Fruit fly (Drosophila melanogaster) whole organism, embryonic: ENCODE measurements around the gene blp.

Experiments used
- BEAF-32 ChIP-seq: fragments of 200-800 bp; sonication (Bioruptor generic); optimal IDR thresholded peaks from 3 replicates; lab custom pipeline; 2017; ENCODE audit warnings: missing biosample characterization, missing genetic modification characterization, mild to moderate bottlenecking, moderate library complexity, missing genetic modification reagents
- CG11093 ChIP-seq: fragments of 200-800 bp; sonication (Bioruptor generic); IDR thresholded peaks from 3 replicates; pipeline ENCODE4 v1.3.6; 2022; ENCODE audit warnings: missing biosample characterization, missing genetic modification characterization
- CG12155 ChIP-seq: fragments of 200-800 bp; sonication (Bioruptor generic); optimal IDR thresholded peaks from 3 replicates; lab custom pipeline; 2016; ENCODE audit warnings: missing biosample characterization, missing genetic modification characterization
- CG15601 ChIP-seq: fragments of 200-800 bp; sonication (Bioruptor generic); optimal IDR thresholded peaks from 3 replicates; lab custom pipeline; 2019; ENCODE audit warnings: missing biosample characterization, mild to moderate bottlenecking, missing genetic modification characterization, moderate library complexity
- CG1603 ChIP-seq: fragments of 200-800 bp; sonication (Bioruptor generic); optimal IDR thresholded peaks from 2 replicates; lab custom pipeline; 2019; ENCODE audit warnings: missing biosample characterization, mild to moderate bottlenecking, missing genetic modification characterization, moderate library complexity
- CG17186 ChIP-seq: fragments of 200-800 bp; sonication (Bioruptor generic); optimal IDR thresholded peaks from 3 replicates; lab custom pipeline; 2017; ENCODE audit warnings: missing biosample characterization, missing genetic modification reagents, missing genetic modification characterization
- CG18619 ChIP-seq: fragments of 200-800 bp; sonication (Bioruptor generic); optimal IDR thresholded peaks from 3 replicates; lab custom pipeline; 2017; ENCODE audit warnings: missing biosample characterization, mild to moderate bottlenecking, missing genetic modification characterization
- CG2120 ChIP-seq: fragments of 200-800 bp; sonication (Bioruptor generic); optimal IDR thresholded peaks from 3 replicates; lab custom pipeline; 2016; ENCODE audit warnings: missing biosample characterization, missing genetic modification characterization
- CG30403 ChIP-seq: fragments of 200-800 bp; sonication (Bioruptor generic); optimal IDR thresholded peaks from 3 replicates; lab custom pipeline; 2016; ENCODE audit warnings: missing biosample characterization, missing genetic modification characterization
- CG3065 ChIP-seq: fragments of 200-800 bp; sonication (Bioruptor generic); optimal IDR thresholded peaks from 2 replicates; lab custom pipeline; 2016; ENCODE audit warnings: missing biosample characterization, missing genetic modification characterization
- CG3847 ChIP-seq: fragments of 200-800 bp; sonication (Bioruptor generic); IDR thresholded peaks from 2 replicates; pipeline ENCODE4 v1.3.6; 2022; ENCODE audit warnings: missing biosample characterization, missing genetic modification characterization
- CG6254 ChIP-seq: fragments of 200-800 bp; sonication (Bioruptor generic); optimal IDR thresholded peaks from 3 replicates; lab custom pipeline; 2017; ENCODE audit warnings: mild to moderate bottlenecking, missing biosample characterization, missing genetic modification reagents, missing genetic modification characterization
- CG7745 ChIP-seq: fragments of 200-800 bp; sonication (Bioruptor generic); optimal IDR thresholded peaks from 2 replicates; lab custom pipeline; 2018; ENCODE audit warnings: missing biosample characterization, mild to moderate bottlenecking, missing genetic modification characterization, moderate library complexity
- Dad ChIP-seq: fragments of 200-800 bp; sonication (Bioruptor generic); optimal IDR thresholded peaks from 3 replicates; lab custom pipeline; 2016; ENCODE audit warnings: missing biosample characterization, missing genetic modification characterization
- E2f2 ChIP-seq: fragments of 200-800 bp; sonication (Bioruptor generic); IDR thresholded peaks from 2 replicates; pipeline ENCODE4 v1.3.6; 2022; ENCODE audit warnings: missing biosample characterization, missing genetic modification characterization
- Ets97D ChIP-seq: fragments of 200-800 bp; sonication (Bioruptor generic); optimal IDR thresholded peaks from 3 replicates; lab custom pipeline; 2016; ENCODE audit warnings: missing biosample characterization, missing genetic modification characterization
- H15 ChIP-seq: fragments of 200-800 bp; sonication (Bioruptor generic); IDR thresholded peaks from 3 replicates; pipeline ENCODE4 v1.3.6; 2022; ENCODE audit warnings: missing biosample characterization, missing genetic modification characterization
- Hr78 ChIP-seq, 2 experiments: fragments of 200-800 bp in 1 of 2; fragments of >200 bp in 1 of 2; sonication (Bioruptor generic) in 1 of 2; optimal IDR thresholded peaks; 2 replicates each; lab custom pipeline; 2017 to 2019; ENCODE audit warnings: missing biosample characterization in 2 of 2, missing genetic modification characterization in 2 of 2, mild to moderate bottlenecking in 1 of 2, moderate library complexity in 1 of 2
- Lhr ChIP-seq: fragments of 200-800 bp; sonication (Bioruptor generic); optimal IDR thresholded peaks from 3 replicates; lab custom pipeline; 2017; ENCODE audit warnings: mild to moderate bottlenecking, missing biosample characterization, missing genetic modification reagents, missing genetic modification characterization
- Max ChIP-seq: fragments of 200-800 bp; sonication (Bioruptor generic); optimal IDR thresholded peaks from 2 replicates; lab custom pipeline; 2016; ENCODE audit warnings: missing biosample characterization, mild to moderate bottlenecking, missing genetic modification characterization
- Meics ChIP-seq: fragments of 200-800 bp; sonication (Bioruptor generic); optimal IDR thresholded peaks from 2 replicates; lab custom pipeline; 2017; ENCODE audit warnings: missing biosample characterization, mild to moderate bottlenecking, missing genetic modification characterization
- Neu2 ChIP-seq: fragments of 200-800 bp; sonication (Bioruptor generic); optimal IDR thresholded peaks from 3 replicates; lab custom pipeline; 2016; ENCODE audit warnings: missing biosample characterization, missing genetic modification characterization, borderline replicate concordance
- Rx ChIP-seq: fragments of 200-800 bp; sonication (Bioruptor generic); IDR thresholded peaks from 2 replicates; pipeline ENCODE4 v1.3.6; 2022; ENCODE audit warnings: missing biosample characterization, missing genetic modification characterization
- Sin3A ChIP-seq: fragments of >200 bp; optimal IDR thresholded peaks from 2 replicates; lab custom pipeline; 2018
- Sox100B ChIP-seq: fragments of 200-800 bp; sonication (Bioruptor generic); optimal IDR thresholded peaks from 3 replicates; lab custom pipeline; 2018; ENCODE audit warnings: missing biosample characterization, mild to moderate bottlenecking, missing genetic modification characterization
- Stat92E ChIP-seq, 3 experiments: fragments of >200 bp in 2 of 3; fragments of 200-800 bp in 1 of 3; sonication (Bioruptor generic) in 1 of 3; optimal IDR thresholded peaks; 2 replicates each; lab custom pipeline; 2017 to 2019; ENCODE audit warnings: missing biosample characterization in 3 of 3, missing genetic modification characterization in 3 of 3, mild to moderate bottlenecking in 1 of 3, moderate library complexity in 1 of 3
- Xrp1 ChIP-seq: fragments of 200-800 bp; sonication (Bioruptor generic); IDR thresholded peaks from 2 replicates; pipeline ENCODE4 v1.3.6; 2022; ENCODE audit warnings: missing biosample characterization, missing genetic modification characterization
- caup ChIP-seq: fragments of 200-800 bp; sonication (Bioruptor generic); optimal IDR thresholded peaks from 3 replicates; lab custom pipeline; 2017; ENCODE audit warnings: missing biosample characterization, mild to moderate bottlenecking, missing genetic modification characterization, moderate library complexity; ENCODE audit not compliant: severe bottlenecking
- crp ChIP-seq, 2 experiments: fragments of 200-800 bp; sonication (Bioruptor generic); optimal IDR thresholded peaks; 2 replicates in 1 of 2; 3 replicates in 1 of 2; lab custom pipeline; 2017; ENCODE audit warnings: missing biosample characterization in 2 of 2, missing genetic modification characterization in 2 of 2, mild to moderate bottlenecking in 1 of 2, moderate library complexity in 1 of 2
- gfzf ChIP-seq: fragments of 200-800 bp; sonication (Bioruptor generic); optimal IDR thresholded peaks from 2 replicates; lab custom pipeline; 2016; ENCODE audit warnings: missing biosample characterization, mild to moderate bottlenecking, missing genetic modification characterization, moderate library complexity
- h ChIP-seq: fragments of >200 bp; optimal IDR thresholded peaks from 2 replicates; lab custom pipeline; 2017
- ham ChIP-seq: fragments of 200-800 bp; sonication (Bioruptor generic); IDR thresholded peaks from 2 replicates; pipeline ENCODE4 v1.3.6; 2022; ENCODE audit warnings: missing biosample characterization, missing genetic modification characterization
- hbn ChIP-seq: fragments of 200-800 bp; sonication (Bioruptor generic); IDR thresholded peaks from 2 replicates; pipeline ENCODE4 v1.3.6; 2022; ENCODE audit warnings: missing biosample characterization, missing genetic modification characterization; ENCODE audit not compliant: partially characterized antibody
- her ChIP-seq: fragments of 200-800 bp; sonication (Bioruptor generic); optimal IDR thresholded peaks from 2 replicates; lab custom pipeline; 2016; ENCODE audit warnings: missing biosample characterization, missing genetic modification characterization
- hth ChIP-seq: fragments of >200 bp; optimal IDR thresholded peaks from 2 replicates; lab custom pipeline; 2017; ENCODE audit warnings: inconsistent platforms
- insv ChIP-seq, 2 experiments: fragments of 200-800 bp; sonication (Bioruptor generic); optimal IDR thresholded peaks; 3 replicates each; lab custom pipeline; 2016 to 2018; ENCODE audit warnings: missing biosample characterization in 2 of 2, missing genetic modification characterization in 2 of 2
- luna ChIP-seq: fragments of 200-800 bp; sonication (Bioruptor generic); optimal IDR thresholded peaks from 2 replicates; lab custom pipeline; 2016; ENCODE audit warnings: missing biosample characterization, missing genetic modification characterization
- mirr ChIP-seq: fragments of 200-800 bp; sonication (Bioruptor generic); optimal IDR thresholded peaks from 3 replicates; lab custom pipeline; 2018; ENCODE audit warnings: missing biosample characterization, mild to moderate bottlenecking, missing genetic modification characterization
- nom ChIP-seq: fragments of 200-800 bp; sonication (Bioruptor generic); optimal IDR thresholded peaks from 2 replicates; lab custom pipeline; 2017; ENCODE audit warnings: missing biosample characterization, missing genetic modification characterization, mild to moderate bottlenecking, moderate library complexity, missing genetic modification reagents
- p53 ChIP-seq: fragments of 200-800 bp; sonication (Bioruptor generic); optimal IDR thresholded peaks from 2 replicates; lab custom pipeline; 2016; ENCODE audit warnings: missing biosample characterization, missing genetic modification characterization
- psq ChIP-seq: fragments of 200-800 bp; sonication (Bioruptor generic); optimal IDR thresholded peaks from 2 replicates; lab custom pipeline; 2017; ENCODE audit warnings: missing biosample characterization, missing genetic modification characterization
- ranshi ChIP-seq: fragments of 200-800 bp; sonication (Bioruptor generic); IDR thresholded peaks from 2 replicates; pipeline ENCODE4 v1.3.6; 2022; ENCODE audit warnings: missing biosample characterization, missing genetic modification characterization
- row ChIP-seq: fragments of 200-800 bp; sonication (Bioruptor generic); IDR thresholded peaks from 3 replicates; pipeline ENCODE4 v1.3.6; 2022; ENCODE audit warnings: missing biosample characterization, missing genetic modification characterization
- sima ChIP-seq: fragments of 200-800 bp; sonication (Bioruptor generic); optimal IDR thresholded peaks from 2 replicates; lab custom pipeline; 2016; ENCODE audit warnings: missing biosample characterization, missing genetic modification characterization
- so ChIP-seq: fragments of 200-800 bp; sonication (Bioruptor generic); IDR thresholded peaks from 3 replicates; pipeline ENCODE4 v1.3.6; 2022; ENCODE audit warnings: missing biosample characterization, missing genetic modification characterization
- tap ChIP-seq: fragments of 200-800 bp; optimal IDR thresholded peaks from 3 replicates; lab custom pipeline; 2019; ENCODE audit warnings: missing biosample characterization, mild to moderate bottlenecking, missing genetic modification characterization, moderate library complexity
- tio ChIP-seq: fragments of 200-800 bp; sonication (Bioruptor generic); optimal IDR thresholded peaks from 2 replicates; lab custom pipeline; 2017; ENCODE audit warnings: missing biosample characterization, missing genetic modification characterization, inconsistent platforms
- tll ChIP-seq, 2 experiments: fragments of 200-800 bp in 1 of 2; fragments of >200 bp in 1 of 2; sonication (Bioruptor generic) in 1 of 2; optimal IDR thresholded peaks; 2 replicates each; lab custom pipeline; 2017 to 2019; ENCODE audit warnings: missing biosample characterization in 2 of 2, missing genetic modification characterization in 2 of 2, mild to moderate bottlenecking in 1 of 2, moderate library complexity in 1 of 2
- vnd ChIP-seq: fragments of 200-800 bp; sonication (Bioruptor generic); IDR thresholded peaks from 3 replicates; pipeline ENCODE4 v1.3.6; 2022; ENCODE audit warnings: missing biosample characterization, missing genetic modification characterization; ENCODE audit not compliant: partially characterized antibody
- wdn ChIP-seq: fragments of 200-800 bp; sonication (Bioruptor generic); IDR thresholded peaks from 2 replicates; pipeline ENCODE4 v1.3.6; 2022; ENCODE audit warnings: missing biosample characterization, missing genetic modification characterization

blp gene

DNA sequence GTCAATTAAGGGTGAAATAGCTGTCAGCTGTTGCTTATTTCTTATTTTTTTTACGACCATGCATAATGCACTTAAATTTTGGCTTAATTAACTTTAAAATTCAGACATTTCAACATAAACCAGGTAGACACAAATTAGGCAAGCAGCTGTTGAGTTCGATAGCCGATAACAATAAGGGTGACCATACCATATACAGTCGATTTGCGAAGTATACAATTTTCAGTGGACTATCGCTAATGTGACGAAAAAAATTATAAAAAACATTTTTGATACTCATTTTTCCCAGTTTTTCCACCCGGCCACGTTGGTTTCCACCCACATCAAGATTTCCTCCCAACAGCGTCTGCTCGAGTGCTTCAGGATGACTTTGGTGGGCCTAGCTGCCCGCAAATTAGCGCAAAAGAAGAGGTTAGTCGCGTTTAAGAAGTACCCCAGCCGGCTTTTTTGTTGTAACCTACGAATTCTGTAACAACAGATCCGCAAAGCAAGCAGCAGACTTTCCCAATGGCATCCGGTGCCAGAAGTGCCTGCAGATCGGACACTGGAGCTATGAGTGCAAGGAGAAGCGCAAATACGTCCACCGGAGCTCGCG, 30.1 kb downstream of the blp start, which contains the start of the genes CG4287 and CG5516 (continued):
- TF ChIP-seq Sox100B (GFP tag; lab: Kevin White, UChicago) (no peak), CG11093 (GFP tag; lab: Robert Waterston, UW) (no peak), Rx (no peak), Hr78 (GFP tag; optimal IDR thresholded peaks at IDR 0.05; lab: Kevin White, UChicago) (no peak), so (no peak), Xrp1 (0 out of 2 replicates have a peak, but pooled peaks have one; percentile 19), CG7745 (tag; lab: Kevin White, UChicago) (no peak), Max (GFP tag; lab: Kevin White, UChicago) (no peak), h (lab: Kevin White, UChicago) (no peak), sima (GFP tag; lab: Kevin White, UChicago) (no peak), Sin3A (lab: Kevin White, UChicago) (peak; percentile 12), CG3065 (no peak), tll (GFP tag; optimal IDR thresholded peaks at IDR 0.05; lab: Kevin White, UChicago) (peak in 1 of 2 experiments; percentile 19), p53 (GFP tag; lab: Kevin White, UChicago) (no peak), Dad (GFP tag; lab: Kevin White, UChicago) (no peak), ranshi (GFP tag; lab: Robert Waterston, UW) (peak; percentile 84; the same call in 1 of the 2 replicates), psq (GFP tag; lab: Kevin White, UChicago) (no peak), mirr (GFP tag; lab: Kevin White, UChicago) (no peak), CG3847 (GFP tag; lab: Robert Waterston, UW) (no peak), tap (tag; lab: Kevin White, UChicago) (no peak), insv (GFP tag; optimal IDR thresholded peaks at IDR 0.05; lab: Kevin White, UChicago) (no peak), CG6254 (GFP tag; lab: Kevin White, UChicago) (no peak), Ets97D (GFP tag; lab: Kevin White, UChicago) (peak; percentile 1), crp (GFP tag; optimal IDR thresholded peaks at IDR 0.05; lab: Kevin White, UChicago) (peak; percentile 42 to 86), BEAF-32 (peak; percentile 56), caup (GFP tag; lab: Kevin White, UChicago) (no peak), CG12155 (GFP tag; lab: Kevin White, UChicago) (peak; percentile 12), row (GFP tag; lab: Robert Waterston, UW) (peak; percentile 15; the same call in 1 of the 3 replicates), CG15601 (tag; lab: Kevin White, UChicago) (no peak), Neu2 (GFP tag; lab: Kevin White, UChicago) (no peak), E2f2 (GFP tag; lab: Robert Waterston, UW) (no peak), ham (no peak), CG2120 (GFP tag; lab: Kevin White, UChicago) (peak; percentile 63), hbn (peak; percentile 47; the same call in 1 of the 2 replicates), her (GFP tag; lab: Kevin White, UChicago) (no peak), gfzf (GFP tag; lab: Kevin White, UChicago) (peak; percentile 25), hth (lab: Kevin White, UChicago) (no peak), Stat92E (GFP tag; optimal IDR thresholded peaks at IDR 0.05; lab: Kevin White, UChicago) (no peak), nom (GFP tag; lab: Kevin White, UChicago) (no peak), wdn (no peak), luna (GFP tag; lab: Kevin White, UChicago) (no peak), H15 (no peak), Meics (GFP tag; lab: Kevin White, UChicago) (no peak), Lhr (no peak), CG17186 (no peak), CG1603 (peak; percentile 54), CG30403 (GFP tag; lab: Kevin White, UChicago) (peak; percentile 38), tio (no peak), CG18619 (GFP tag; lab: Kevin White, UChicago) (no peak), vnd (GFP tag; lab: Robert Waterston, UW) (no peak)
